Fruit fly (Drosophila melanogaster) whole organism: ENCODE measurements around the gene Mesh1.

Experiments
- CG8478 ChIP-seq: fragments of >200 bp; optimal IDR thresholded peaks from 2 replicates; lab custom pipeline; 2018; ENCODE audit warnings: inconsistent platforms
- Dll ChIP-seq: fragments of >200 bp; optimal IDR thresholded peaks from 2 replicates; lab custom pipeline; 2017
- EcR ChIP-seq, 2 experiments: fragments of >200 bp; optimal IDR thresholded peaks; 2 replicates each; lab custom pipeline; 2017; ENCODE audit warnings: missing biosample characterization in 2 of 2, missing genetic modification characterization in 2 of 2, missing genetic modification reagents in 2 of 2
- pan ChIP-seq: fragments of >200 bp; optimal IDR thresholded peaks from 2 replicates; lab custom pipeline; 2017
- psq ChIP-seq: fragments of >200 bp; optimal IDR thresholded peaks from 2 replicates; lab custom pipeline; 2017
- usp ChIP-seq: fragments of >200 bp; optimal IDR thresholded peaks from 2 replicates; lab custom pipeline; 2017; ENCODE audit warnings: missing biosample characterization, missing genetic modification characterization, mixed read lengths

DNA sequence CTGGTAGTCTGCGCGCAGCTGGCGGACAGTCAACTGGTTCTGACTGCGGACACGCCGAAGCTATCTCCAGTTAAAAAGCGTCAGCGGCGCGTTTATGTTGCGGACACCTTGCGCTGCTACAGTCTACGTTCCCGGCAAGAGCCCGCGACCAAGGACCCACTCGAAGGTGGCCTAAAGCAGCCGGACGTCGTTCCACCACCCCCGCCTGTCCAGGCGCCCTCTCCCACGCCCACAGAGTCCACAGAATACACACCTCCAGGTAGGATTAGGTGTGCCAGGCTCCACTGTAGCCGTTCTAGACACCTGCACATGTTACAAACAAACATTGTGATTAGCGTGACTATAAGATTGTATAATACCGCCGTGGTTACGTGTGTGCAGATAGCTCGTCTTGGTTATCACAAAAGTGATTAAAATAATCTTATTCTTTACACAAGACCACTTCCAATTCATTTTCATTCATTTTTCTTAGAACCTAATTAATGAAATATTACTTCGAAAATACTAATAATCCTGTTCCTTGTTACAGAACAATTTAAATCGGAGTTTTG lies 28.3 kb upstream of the Mesh1 start:
- no peak for TF ChIP-seq psq (lab: Kevin White, UChicago)
- TF ChIP-seq CG8478 = no peak
- TF ChIP-seq pan (lab: Kevin White, UChicago) = no peak
- TF ChIP-seq usp = no peak
- TF ChIP-seq EcR (GFP tag; optimal IDR thresholded peaks at IDR 0.05; lab: Kevin White, UChicago) = no peak
- no peak for TF ChIP-seq Dll (lab: Kevin White, UChicago)
